Fruit fly (Drosophila melanogaster): Measurements from ENCODE around the gene Sry-delta.

Sry-delta gene

dm6 chr3R:30076088-30076487 lies 32.9 kb downstream of the Sry-delta start (continued):
- TF ChIP-seq Pdp1 (GFP tag; optimal IDR thresholded peaks at IDR 0.05): no peak
- TF ChIP-seq tin (GFP tag; optimal IDR thresholded peaks at IDR 0.05): peak; percentile 13
- no peak for TF ChIP-seq CG11560 (tag; IDR thresholded peaks at IDR 0.05)
- TF ChIP-seq sisA (GFP tag; IDR thresholded peaks at IDR 0.05): peak; percentile 38; the same call in 1 of the 2 replicates
- no peak for TF ChIP-seq dimm (GFP tag; IDR thresholded peaks at IDR 0.05)
- TF ChIP-seq zfh1 (GFP tag; IDR thresholded peaks at IDR 0.05): 0 out of 3 replicates have a peak, but pooled peaks have one; percentile 37
- TF ChIP-seq CG2678 (tag; optimal IDR thresholded peaks at IDR 0.05): no peak
- TF ChIP-seq CG17328 (GFP tag; IDR thresholded peaks at IDR 0.05): 0 out of 2 replicates have a peak, but pooled peaks have one; percentile 9
- TF ChIP-seq ab (GFP tag; optimal IDR thresholded peaks at IDR 0.05): no peak
- TF ChIP-seq D (optimal IDR thresholded peaks at IDR 0.05): no peak
- peak; percentile 8 for TF ChIP-seq D (GFP tag; optimal IDR thresholded peaks at IDR 0.05)
- TF ChIP-seq bab2 (GFP tag; optimal IDR thresholded peaks at IDR 0.05): no peak
- TF ChIP-seq CG12071 (GFP tag; optimal IDR thresholded peaks at IDR 0.05): no peak
- peak; percentile 23 for TF ChIP-seq Xbp1 (GFP tag; optimal IDR thresholded peaks at IDR 0.05)
- 0 out of 3 replicates have a peak, but pooled peaks have one; percentile 10 for TF ChIP-seq ase (GFP tag; IDR thresholded peaks at IDR 0.05)
- peak; percentile 39 for TF ChIP-seq phol (tag; optimal IDR thresholded peaks at IDR 0.05)
- TF ChIP-seq maf-S (GFP tag; optimal IDR thresholded peaks at IDR 0.05): no peak
- no peak for TF ChIP-seq lab (GFP tag; optimal IDR thresholded peaks at IDR 0.05)
- no peak for TF ChIP-seq CG12769 (tag; optimal IDR thresholded peaks at IDR 0.05)
- peak; percentile 41; the same call in 1 of the 3 replicates for TF ChIP-seq CG16813 (GFP tag; IDR thresholded peaks at IDR 0.05; ENCODE audit: partially characterized antibody)
- TF ChIP-seq CG4820 (GFP tag; optimal IDR thresholded peaks at IDR 0.05): peak; percentile 10
- TF ChIP-seq Antp (GFP tag; optimal IDR thresholded peaks at IDR 0.05): peak; percentile 39
- TF ChIP-seq Hand (GFP tag; optimal IDR thresholded peaks at IDR 0.05): no peak
- TF ChIP-seq gem (tag; optimal IDR thresholded peaks at IDR 0.05): peak; percentile 49
- peak; percentile 59 for TF ChIP-seq Drgx (GFP tag; IDR thresholded peaks at IDR 0.05)
- no peak for TF ChIP-seq zen (tag; optimal IDR thresholded peaks at IDR 0.05)
- TF ChIP-seq Hsf (GFP tag; optimal IDR thresholded peaks at IDR 0.05): peak; percentile 22
- TF ChIP-seq bsh (GFP tag; optimal IDR thresholded peaks at IDR 0.05): peak; percentile 4 to 47
- peak; percentile 72 for TF ChIP-seq HLH4C (GFP tag; IDR thresholded peaks at IDR 0.05; ENCODE audit: partially characterized antibody)
- no peak for TF ChIP-seq vvl (GFP tag; IDR thresholded peaks at IDR 0.05)
- no peak for TF ChIP-seq CG15696 (tag; optimal IDR thresholded peaks at IDR 0.05)
- TF ChIP-seq zfh2 (GFP tag; optimal IDR thresholded peaks at IDR 0.05): no peak
- TF ChIP-seq Rx (GFP tag; IDR thresholded peaks at IDR 0.05): no peak
- TF ChIP-seq rib (GFP tag; IDR thresholded peaks at IDR 0.05): no peak
- TF ChIP-seq CG9876 (GFP tag; optimal IDR thresholded peaks at IDR 0.05): no peak
- TF ChIP-seq prd (optimal IDR thresholded peaks at IDR 0.05): no peak
- TF ChIP-seq prd (GFP tag; IDR thresholded peaks at IDR 0.05): peak; percentile 47; the same call in 1 of the 3 replicates
- peak; percentile 29 for TF ChIP-seq tx (GFP tag; optimal IDR thresholded peaks at IDR 0.05)
- no peak for TF ChIP-seq mld (GFP tag; IDR thresholded peaks at IDR 0.05; ENCODE audit: partially characterized antibody)
- TF ChIP-seq gcm (GFP tag; optimal IDR thresholded peaks at IDR 0.05): peak; percentile 88
- no peak for TF ChIP-seq danr (GFP tag; IDR thresholded peaks at IDR 0.05)
- peak; percentile 10 for TF ChIP-seq CG12391 (tag; optimal IDR thresholded peaks at IDR 0.05)

- TF ChIP-seq Pdp1 (GFP tag; optimal IDR thresholded peaks at IDR 0.05) (peak in 1 of 2 experiments; percentile 11), CG18262 (tag; optimal IDR thresholded peaks at IDR 0.05) (peak; percentile 6), dysf (GFP tag; IDR thresholded peaks at IDR 0.05) (0 out of 3 replicates have a peak, but pooled peaks have one; percentile 28), CG31441 (GFP tag; IDR thresholded peaks at IDR 0.05) (0 out of 2 replicates have a peak, but pooled peaks have one; percentile 17), Oli (tag; optimal IDR thresholded peaks at IDR 0.05) (peak; percentile 40), CG3163 (GFP tag; optimal IDR thresholded peaks at IDR 0.05) (no peak), CG12071 (GFP tag; optimal IDR thresholded peaks at IDR 0.05) (no peak), unpg (GFP tag; optimal IDR thresholded peaks at IDR 0.05) (peak; percentile 14), Ssrp (tag; optimal IDR thresholded peaks at IDR 0.05) (peak; percentile 20), gem (tag; optimal IDR thresholded peaks at IDR 0.05) (peak; percentile 47), Sox102F (GFP tag; optimal IDR thresholded peaks at IDR 0.05) (peak; percentile 33), ind (GFP tag; optimal IDR thresholded peaks at IDR 0.05) (peak; percentile 16), seq (GFP tag; IDR thresholded peaks at IDR 0.05) (no peak), CG1603 (tag; optimal IDR thresholded peaks at IDR 0.05) (peak; percentile 16)
Observed at dm6 chr3R:30083215-30083614, 40.1 kb downstream of the Sry-delta start.
